Worm (Caenorhabditis elegans): ENCODE data around the gene F26D11.13.

F26D11.13 gene

ce11 chrV:7925483-7925882 lies 29.0 kb downstream of the F26D11.13 start, which contains the start of gene srsx-7:
srsx-7 (plus strand) TSS chrV:7925783.
- TF ChIP-seq sdz-12 (GFP tag; optimal IDR thresholded peaks at IDR 0.05) = no peak
- TF ChIP-seq lin-15B (tag; optimal IDR thresholded peaks at IDR 0.05) = no peak
- TF ChIP-seq ztf-11 (tag; optimal IDR thresholded peaks at IDR 0.05) = no peak
- TF ChIP-seq tag-97 (GFP tag; IDR thresholded peaks at IDR 0.05) = no peak
- no peak for TF ChIP-seq nhr-41 (GFP tag; IDR thresholded peaks at IDR 0.05)
- no peak for TF ChIP-seq nhr-6 (tag; optimal IDR thresholded peaks at IDR 0.05)
- TF ChIP-seq mxl-3 (GFP tag; optimal IDR thresholded peaks at IDR 0.05) = no peak
- no peak for TF ChIP-seq zfp-3 (GFP tag; conservative IDR thresholded peaks at IDR 0.05)
- TF ChIP-seq F10B5.3 (tag; optimal IDR thresholded peaks at IDR 0.05) = no peak
- no peak for TF ChIP-seq set-16 (GFP tag; IDR thresholded peaks at IDR 0.05)
- no peak for TF ChIP-seq nhr-10 (tag; optimal IDR thresholded peaks at IDR 0.05)
- TF ChIP-seq lin-39 (tag; optimal IDR thresholded peaks at IDR 0.05) = no peak
- TF ChIP-seq nhr-111 (GFP tag; optimal IDR thresholded peaks at IDR 0.05) = no peak
- TF ChIP-seq mep-1 (tag; optimal IDR thresholded peaks at IDR 0.05) = no peak
- TF ChIP-seq mdl-1 (tag; optimal IDR thresholded peaks at IDR 0.05) = no peak
- no peak for TF ChIP-seq ZK546.5 (tag; optimal IDR thresholded peaks at IDR 0.05)

ce11 chrV:7908431-7908830 lies 46.0 kb downstream of the F26D11.13 start:
- TF ChIP-seq Y75B8A.6 (GFP tag; IDR thresholded peaks at IDR 0.05) (no peak), dmd-9 (GFP tag; IDR thresholded peaks at IDR 0.05) (no peak), attf-4 (tag; optimal IDR thresholded peaks at IDR 0.05) (no peak), daf-16 (GFP tag; optimal IDR thresholded peaks at IDR 0.05) (peak in 1 of 2 experiments; percentile 94), daf-16 (tag; optimal IDR thresholded peaks at IDR 0.05) (no peak), fos-1 (tag; optimal IDR thresholded peaks at IDR 0.05) (no peak)

- peak; percentile 92 for TF ChIP-seq fkh-10 (GFP tag; optimal IDR thresholded peaks at IDR 0.05)
- peak in 1 of 2 experiments; percentile 80 for TF ChIP-seq unc-62 (GFP tag; optimal IDR thresholded peaks at IDR 0.05 in 1 of 2)
- no peak for TF ChIP-seq unc-62 (tag; optimal IDR thresholded peaks at IDR 0.05)
- no peak for TF ChIP-seq madf-5 (GFP tag; IDR thresholded peaks at IDR 0.05)
These were observed 50.1 kb downstream of the F26D11.13 start for ce11 chrV:7904389-7904788.

Measured in whole organism, L4 larva.